Worm (Caenorhabditis elegans) whole organism, L2 larva: Measurements from ENCODE around the gene C08G9.2.

Source experiments
- C34F6.9 ChIP-seq: fragments of 150-350 bp; optimal IDR thresholded peaks from 2 replicates; lab custom pipeline; 2014; ENCODE audit warnings: missing biosample characterization, missing genetic modification characterization
- F13H6.1 ChIP-seq: sonication (generic microtip); optimal IDR thresholded peaks from 2 replicates; lab custom pipeline; 2016; ENCODE audit warnings: missing genetic modification characterization, missing compliant biosample characterization
- aly-2 ChIP-seq: fragments of 150-350 bp; optimal IDR thresholded peaks from 2 replicates; lab custom pipeline; 2014; ENCODE audit warnings: missing biosample characterization, missing genetic modification characterization
- ama-1 ChIP-seq: fragments of 150-350 bp; optimal IDR thresholded peaks from 2 replicates; lab custom pipeline; 2018; ENCODE audit warnings: inconsistent platforms
- ceh-16 ChIP-seq: fragments of 150-350 bp; optimal IDR thresholded peaks from 2 replicates; lab custom pipeline; 2014; ENCODE audit warnings: missing biosample characterization, missing genetic modification characterization
- crh-2 ChIP-seq: sonication (generic microtip); optimal IDR thresholded peaks from 2 replicates; lab custom pipeline; 2017; ENCODE audit warnings: missing biosample characterization, missing genetic modification characterization
- dmd-4 ChIP-seq: sonication (generic microtip); optimal IDR thresholded peaks from 2 replicates; lab custom pipeline; 2017; ENCODE audit warnings: missing biosample characterization, missing genetic modification characterization
- egl-27 ChIP-seq: sonication (generic microtip); optimal IDR thresholded peaks from 3 replicates; lab custom pipeline; 2017; ENCODE audit warnings: missing biosample characterization, missing genetic modification reagents, missing genetic modification characterization
- elt-1 ChIP-seq: fragments of 150-350 bp; optimal IDR thresholded peaks from 2 replicates; lab custom pipeline; 2014; ENCODE audit warnings: missing biosample characterization, missing genetic modification characterization
- elt-3 ChIP-seq: sonication (generic microtip); optimal IDR thresholded peaks from 2 replicates; lab custom pipeline; 2017; ENCODE audit warnings: missing biosample characterization, missing genetic modification characterization
- fos-1 ChIP-seq: fragments of 150-350 bp; optimal IDR thresholded peaks from 2 replicates; lab custom pipeline; 2014; ENCODE audit warnings: missing biosample characterization, missing genetic modification characterization
- gmeb-1 ChIP-seq: fragments of 150-350 bp; optimal IDR thresholded peaks from 2 replicates; lab custom pipeline; 2014; ENCODE audit warnings: missing biosample characterization, missing genetic modification characterization
- lin-11 ChIP-seq: fragments of 150-350 bp; sonication (generic microtip); optimal IDR thresholded peaks from 2 replicates; lab custom pipeline; 2014; ENCODE audit warnings: missing biosample characterization, missing genetic modification characterization, inconsistent platforms, mixed read lengths
- lin-13 ChIP-seq: fragments of 150-350 bp; optimal IDR thresholded peaks from 2 replicates; lab custom pipeline; 2014; ENCODE audit warnings: missing biosample characterization, missing genetic modification reagents, missing genetic modification characterization
- lsy-2 ChIP-seq, 2 experiments: fragments of 150-350 bp in 1 of 2; sonication (generic microtip) in 1 of 2; optimal IDR thresholded peaks; 2 replicates each; lab custom pipeline; 2014 to 2017; ENCODE audit warnings: missing biosample characterization in 2 of 2, missing genetic modification characterization in 2 of 2
- mbf-1 ChIP-seq: sonication (generic microtip); optimal IDR thresholded peaks from 2 replicates; lab custom pipeline; 2017; ENCODE audit warnings: missing biosample characterization, missing genetic modification characterization
- mdl-1 ChIP-seq, 2 experiments: fragments of 150-350 bp in 1 of 2; sonication (generic microtip) in 1 of 2; optimal IDR thresholded peaks; 2 replicates each; lab custom pipeline; 2017; ENCODE audit warnings: missing biosample characterization in 2 of 2, missing genetic modification characterization in 2 of 2
- nhr-10 ChIP-seq: sonication (generic microtip); optimal IDR thresholded peaks from 2 replicates; lab custom pipeline; 2017; ENCODE audit warnings: missing biosample characterization, missing genetic modification characterization
- nhr-12 ChIP-seq: fragments of 150-350 bp; optimal IDR thresholded peaks from 2 replicates; lab custom pipeline; 2014; ENCODE audit warnings: missing biosample characterization, missing genetic modification characterization
- nhr-129 ChIP-seq: fragments of 150-350 bp; optimal IDR thresholded peaks from 2 replicates; lab custom pipeline; 2014; ENCODE audit warnings: missing biosample characterization, missing genetic modification characterization
- nhr-21 ChIP-seq: fragments of 150-350 bp; optimal IDR thresholded peaks from 2 replicates; lab custom pipeline; 2014; ENCODE audit warnings: missing biosample characterization, missing genetic modification characterization
- nhr-23 ChIP-seq: fragments of 150-350 bp; optimal IDR thresholded peaks from 2 replicates; lab custom pipeline; 2014; ENCODE audit warnings: missing biosample characterization, missing genetic modification reagents, missing genetic modification characterization
- nhr-25 ChIP-seq: fragments of 150-350 bp; sonication (generic microtip); optimal IDR thresholded peaks from 3 replicates; lab custom pipeline; 2014; ENCODE audit warnings: missing biosample characterization, missing genetic modification characterization
- peb-1 ChIP-seq: fragments of 150-350 bp; optimal IDR thresholded peaks from 2 replicates; lab custom pipeline; 2014; ENCODE audit warnings: missing biosample characterization, missing genetic modification characterization
- sem-4 ChIP-seq: fragments of 150-350 bp; optimal IDR thresholded peaks from 2 replicates; lab custom pipeline; 2014; ENCODE audit warnings: missing biosample characterization, missing genetic modification reagents, missing genetic modification characterization
- skn-1 ChIP-seq: sonication (generic microtip); optimal IDR thresholded peaks from 2 replicates; lab custom pipeline; 2017; ENCODE audit warnings: missing biosample characterization, missing genetic modification characterization
- sma-3 ChIP-seq: sonication (generic microtip); optimal IDR thresholded peaks from 2 replicates; lab custom pipeline; 2016; ENCODE audit warnings: missing genetic modification reagents, missing genetic modification characterization, missing compliant biosample characterization
- sma-9 ChIP-seq, 2 experiments: fragments of 150-350 bp in 1 of 2; sonication (generic microtip) in 1 of 2; optimal IDR thresholded peaks; 2 replicates each; lab custom pipeline; 2014 to 2016; ENCODE audit warnings: missing genetic modification characterization in 2 of 2, mild to moderate bottlenecking in 1 of 2, missing biosample characterization in 1 of 2, missing compliant biosample characterization in 1 of 2, missing genetic modification reagents in 1 of 2, moderate library complexity in 1 of 2
- snpc-4 ChIP-seq: fragments of 150-350 bp; optimal IDR thresholded peaks from 2 replicates; lab custom pipeline; 2014; ENCODE audit warnings: missing biosample characterization, missing genetic modification characterization
- unc-55 ChIP-seq: fragments of 150-350 bp; sonication (generic microtip); optimal IDR thresholded peaks from 3 replicates; lab custom pipeline; 2014; ENCODE audit warnings: missing biosample characterization, missing genetic modification reagents, missing genetic modification characterization
- unc-62 ChIP-seq: fragments of 150-350 bp; optimal IDR thresholded peaks from 2 replicates; lab custom pipeline; 2014; ENCODE audit warnings: missing biosample characterization, missing genetic modification reagents, missing genetic modification characterization
- zag-1 ChIP-seq: fragments of 150-350 bp; optimal IDR thresholded peaks from 2 replicates; lab custom pipeline; 2014; ENCODE audit warnings: missing biosample characterization, missing genetic modification characterization
- ztf-4 ChIP-seq: fragments of 150-350 bp; optimal IDR thresholded peaks from 2 replicates; lab custom pipeline; 2014; ENCODE audit warnings: missing biosample characterization, missing genetic modification characterization

Gene C08G9.2

DNA sequence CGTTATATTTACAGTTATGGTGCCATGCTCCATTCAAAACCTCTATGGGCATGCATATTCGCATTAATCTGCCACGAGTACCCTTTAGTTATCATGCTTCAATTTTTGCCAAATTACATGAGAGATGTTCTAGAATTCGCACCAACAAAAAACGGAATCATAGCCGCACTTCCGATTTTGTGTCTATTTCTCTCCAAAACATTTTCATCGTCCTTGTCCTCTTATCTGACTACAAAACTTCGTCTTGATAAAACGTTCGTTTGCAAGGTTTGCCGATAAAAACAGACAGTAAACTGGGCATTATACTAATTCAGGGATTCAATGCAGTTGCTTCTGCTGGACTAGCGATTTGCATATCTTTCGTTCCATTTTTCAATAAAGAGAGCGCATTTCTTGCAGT is 19.6 kb downstream of the C08G9.2 start:
- TF ChIP-seq mbf-1 (no peak), egl-27 (no peak), elt-1 (tag; lab: Kevin White, UChicago) (no peak), nhr-12 (tag; lab: Kevin White, UChicago) (no peak), fos-1 (tag; lab: Kevin White, UChicago) (peak; percentile 51), ceh-16 (no peak), lin-13 (GFP tag; lab: Kevin White, UChicago) (no peak), peb-1 (no peak)
- TF ChIP-seq, all 48 proteins: peak for 1

DNA sequence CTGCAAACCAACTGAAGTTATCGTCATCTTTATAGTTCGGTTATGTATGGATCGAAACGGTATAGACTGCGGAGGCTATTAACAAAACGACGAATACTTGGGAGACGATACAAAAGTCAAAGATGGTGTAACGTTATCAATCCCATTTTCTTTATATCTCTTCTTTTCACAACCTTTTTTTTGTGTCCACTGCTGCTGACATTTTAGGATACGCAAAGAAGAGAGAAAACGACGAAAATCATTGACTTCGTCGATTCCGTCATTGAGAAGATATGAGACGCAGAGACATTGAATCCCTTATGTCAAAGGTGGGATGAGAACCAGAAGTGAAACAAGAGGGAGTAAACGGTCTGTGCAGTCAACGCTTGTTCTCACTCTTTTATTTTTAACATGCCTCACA is 21.7 kb downstream of the C08G9.2 start, which contains the start of gene cima-1:
cima-1 (plus strand) TSS at position 340 of the 400 bp plus-strand sequence.
- TF ChIP-seq nhr-129 (tag; lab: Kevin White, UChicago) (peak; percentile 21), fos-1 (tag; lab: Kevin White, UChicago) (peak; percentile 26), ama-1 (no peak), elt-3 (no peak), sma-3 (peak; percentile 13), aly-2 (tag; lab: Kevin White, UChicago) (no peak), ztf-4 (no peak)
- TF ChIP-seq, all 48 proteins: peak for 3

DNA sequence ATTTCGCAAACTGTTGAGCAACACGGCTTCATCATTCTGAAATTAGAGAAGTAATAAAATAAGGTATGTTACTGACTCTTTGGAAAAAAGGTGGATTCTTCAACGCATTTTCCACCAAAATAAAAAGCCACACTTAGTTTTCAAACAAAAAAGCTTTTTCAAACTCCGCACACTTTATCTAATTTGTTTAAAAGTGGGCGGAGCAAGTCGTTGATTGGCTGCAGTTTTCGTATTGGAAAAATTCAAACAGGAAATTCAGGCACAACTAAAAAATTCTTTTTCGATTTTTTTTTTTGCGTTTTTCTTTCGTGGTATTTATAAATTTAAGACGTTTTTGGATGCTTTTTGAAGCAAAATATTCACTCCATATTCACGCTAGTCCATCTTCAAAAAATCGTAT is 22.3 kb downstream of the C08G9.2 start:
- TF ChIP-seq peb-1 = no peak
- TF ChIP-seq gmeb-1 (tag; lab: Kevin White, UChicago) = no peak
- no peak for TF ChIP-seq snpc-4 (tag; lab: Kevin White, UChicago)
- TF ChIP-seq unc-55 (GFP tag; lab: Kevin White, UChicago) = peak; percentile 14
- TF ChIP-seq nhr-21 (tag; lab: Kevin White, UChicago) = no peak
- TF ChIP-seq dmd-4 (tag; lab: Kevin White, UChicago) = no peak
- TF ChIP-seq ceh-16 = no peak

DNA sequence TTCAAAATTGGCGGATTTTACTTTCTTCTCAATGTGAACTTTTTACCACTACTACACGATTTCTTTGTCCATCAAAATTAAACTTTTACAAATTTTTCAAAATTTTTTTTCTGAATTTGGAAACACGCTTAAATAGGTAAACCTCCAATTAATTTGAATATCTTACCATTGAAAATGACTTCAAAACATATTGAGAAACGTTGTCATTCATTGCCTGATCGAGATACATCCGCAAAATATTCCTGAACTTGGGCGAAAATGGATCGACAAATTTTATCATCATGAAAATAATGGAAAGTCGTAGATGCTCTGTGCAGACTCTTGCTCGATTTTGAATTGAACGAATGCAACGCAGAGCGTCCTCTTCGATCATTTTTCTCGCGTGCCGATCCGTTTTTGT is 25.9 kb downstream of the C08G9.2 start:
- TF ChIP-seq lin-11 (tag; lab: Kevin White, UChicago) (no peak), sma-3 (no peak), nhr-21 (tag; lab: Kevin White, UChicago) (no peak), aly-2 (tag; lab: Kevin White, UChicago) (no peak)

DNA sequence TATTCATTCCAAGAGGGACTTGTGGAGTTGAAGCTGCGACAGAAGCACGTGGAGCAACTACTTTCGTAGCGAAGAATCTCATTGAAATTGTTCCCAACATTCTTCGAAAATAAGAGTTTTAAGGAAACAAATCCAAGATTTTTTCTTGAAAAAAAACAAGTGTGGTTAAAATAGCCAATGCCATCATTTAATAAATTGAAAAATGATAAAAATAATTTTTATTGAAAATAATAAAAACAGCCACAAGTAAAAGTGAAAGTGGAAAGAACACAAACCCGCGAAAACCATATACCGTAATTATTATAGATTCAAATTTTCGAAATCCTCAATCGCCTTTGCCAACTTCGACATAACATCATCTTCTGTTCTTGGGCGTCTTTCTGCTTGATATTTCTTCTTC is 26.7 kb downstream of the C08G9.2 start, which contains the start of gene hmg-5:
hmg-5 (minus strand) TSS at position 101 of the 400 bp plus-strand sequence.
- no peak for TF ChIP-seq C34F6.9 (tag; lab: Kevin White, UChicago)
- TF ChIP-seq mdl-1 (tag; optimal IDR thresholded peaks at IDR 0.05; lab: Kevin White, UChicago) = no peak
- no peak for TF ChIP-seq sem-4
- TF ChIP-seq lsy-2 (tag; optimal IDR thresholded peaks at IDR 0.05; lab: Kevin White, UChicago) = no peak
- no peak for TF ChIP-seq nhr-10 (tag; lab: Kevin White, UChicago)
- TF ChIP-seq gmeb-1 (tag; lab: Kevin White, UChicago) = no peak
- TF ChIP-seq zag-1 (tag; lab: Kevin White, UChicago) = no peak
- no peak for TF ChIP-seq ama-1
- no peak for TF ChIP-seq dmd-4 (tag; lab: Kevin White, UChicago)
- TF ChIP-seq nhr-25 = no peak
- no peak for TF ChIP-seq sma-9 (GFP tag; optimal IDR thresholded peaks at IDR 0.05; lab: Kevin White, UChicago)
- no peak for TF ChIP-seq sma-9 (tag; optimal IDR thresholded peaks at IDR 0.05; lab: Kevin White, UChicago)

DNA sequence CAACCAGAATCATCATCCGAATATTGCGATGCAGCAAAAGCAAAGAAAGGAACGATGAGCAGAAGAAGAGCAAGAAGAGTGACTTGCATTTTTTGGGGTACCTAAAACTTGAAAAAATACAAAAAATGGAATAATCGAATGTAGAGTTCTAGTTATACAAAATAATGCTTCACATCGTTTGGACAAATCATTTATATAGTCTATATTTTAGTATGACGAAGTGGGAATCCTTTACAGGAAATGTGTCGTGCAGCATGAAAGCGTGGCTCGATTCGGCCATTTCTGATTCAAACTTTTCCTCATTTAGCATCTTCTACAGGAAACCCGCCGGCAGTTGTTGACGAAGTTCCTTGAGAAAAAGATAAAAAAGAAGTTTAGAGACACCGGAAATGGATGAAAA is 29.8 kb downstream of the C08G9.2 start, which contains the start of gene nlp-20:
nlp-20 (minus strand) TSS at position 101 of the 400 bp plus-strand sequence.
- TF ChIP-seq sma-9 (GFP tag; optimal IDR thresholded peaks at IDR 0.05; lab: Kevin White, UChicago) (no peak), sma-9 (tag; optimal IDR thresholded peaks at IDR 0.05; lab: Kevin White, UChicago) (no peak), F13H6.1 (no peak), skn-1 (no peak), sem-4 (peak; percentile 71), unc-62 (GFP tag; lab: Kevin White, UChicago) (no peak)

DNA sequence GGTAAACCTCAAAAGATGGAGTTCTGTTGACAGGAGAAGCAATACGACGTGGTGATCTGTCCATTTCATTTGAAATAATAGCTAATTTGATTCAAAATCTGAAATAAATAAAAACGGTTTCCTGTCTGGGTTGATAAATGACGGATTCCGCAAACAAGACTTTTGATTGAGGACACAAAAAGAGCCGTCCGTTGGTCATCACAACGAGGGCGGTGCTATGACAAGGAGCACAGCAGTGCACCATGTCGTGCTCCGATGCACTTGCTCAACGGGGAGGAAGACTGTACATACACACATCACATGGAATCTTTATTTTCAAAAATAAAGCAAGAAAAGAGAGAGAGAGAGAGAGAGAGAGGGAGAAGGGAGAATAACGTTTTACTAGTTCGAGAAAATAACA is 31.0 kb downstream of the C08G9.2 start, which contains the start of gene nep-16:
nep-16 (minus strand) TSS at position 101 of the 400 bp plus-strand sequence.
- TF ChIP-seq crh-2 (tag; lab: Kevin White, UChicago) (no peak), nhr-23 (no peak)
- TF ChIP-seq, all 48 proteins: peak for 0
